Fruit fly (Drosophila melanogaster) whole organism, pupa: Measurements from ENCODE around the gene Cyp40.

Source experiments
- CG10348 ChIP-seq: fragments of 200-800 bp; sonication (Bioruptor generic); IDR thresholded peaks from 2 replicates; pipeline ENCODE4 v1.3.6; 2022; ENCODE audit warnings: missing biosample characterization, missing genetic modification characterization
- CG12605 ChIP-seq: fragments of 200-800 bp; sonication (Bioruptor generic); IDR thresholded peaks from 2 replicates; pipeline ENCODE4 v1.3.6; 2022; ENCODE audit warnings: missing biosample characterization, missing genetic modification characterization
- CG13204 ChIP-seq: fragments of 200-800 bp; sonication (Bioruptor generic); optimal IDR thresholded peaks from 2 replicates; lab custom pipeline; 2018; ENCODE audit warnings: missing biosample characterization, mild to moderate bottlenecking, missing genetic modification characterization, moderate library complexity
- CG14655 ChIP-seq: fragments of 200-800 bp; sonication (Bioruptor generic); optimal IDR thresholded peaks from 3 replicates; lab custom pipeline; 2017; ENCODE audit warnings: mild to moderate bottlenecking, missing biosample characterization, missing genetic modification reagents, missing genetic modification characterization
- CG15710 ChIP-seq: fragments of 200-800 bp; sonication (Bioruptor generic); optimal IDR thresholded peaks from 2 replicates; lab custom pipeline; 2018; ENCODE audit warnings: missing biosample characterization, mild to moderate bottlenecking, missing genetic modification characterization, moderate library complexity
- CG17806 ChIP-seq: fragments of 200-800 bp; sonication (Bioruptor generic); optimal IDR thresholded peaks from 2 replicates; lab custom pipeline; 2018; ENCODE audit warnings: missing biosample characterization, mild to moderate bottlenecking, missing genetic modification characterization, moderate library complexity
- CG32121 ChIP-seq: fragments of 200-800 bp; sonication (Bioruptor generic); IDR thresholded peaks from 2 replicates; pipeline ENCODE4 v1.3.6; 2022; ENCODE audit warnings: missing biosample characterization, missing genetic modification characterization
- CG34367 ChIP-seq: fragments of 200-800 bp; sonication (Bioruptor generic); optimal IDR thresholded peaks from 2 replicates; lab custom pipeline; 2018; ENCODE audit warnings: missing biosample characterization, mild to moderate bottlenecking, missing genetic modification characterization
- CG4496 ChIP-seq: fragments of 200-800 bp; sonication (Bioruptor generic); IDR thresholded peaks from 3 replicates; pipeline ENCODE4 v1.3.6; 2022; ENCODE audit warnings: missing biosample characterization, missing genetic modification characterization
- CG8159 ChIP-seq: fragments of 200-800 bp; sonication (Bioruptor generic); optimal IDR thresholded peaks from 3 replicates; lab custom pipeline; 2018; ENCODE audit warnings: missing biosample characterization, mild to moderate bottlenecking, missing genetic modification characterization, moderate library complexity
- CG8301 ChIP-seq: fragments of 200-800 bp; sonication (Bioruptor generic); optimal IDR thresholded peaks from 2 replicates; lab custom pipeline; 2018; ENCODE audit warnings: missing biosample characterization, mild to moderate bottlenecking, missing genetic modification characterization
- CG9948 ChIP-seq: fragments of 200-800 bp; sonication (Bioruptor generic); optimal IDR thresholded peaks from 2 replicates; lab custom pipeline; 2018; ENCODE audit warnings: missing biosample characterization, mild to moderate bottlenecking, missing genetic modification characterization, moderate library complexity
- D1 ChIP-seq: fragments of 200-800 bp; sonication (Bioruptor generic); optimal IDR thresholded peaks from 2 replicates; lab custom pipeline; 2018; ENCODE audit warnings: missing biosample characterization, mild to moderate bottlenecking, missing genetic modification characterization, moderate library complexity
- EcR ChIP-seq: fragments of 200-800 bp; sonication (Bioruptor generic); optimal IDR thresholded peaks from 3 replicates; lab custom pipeline; 2019; ENCODE audit warnings: missing biosample characterization, missing genetic modification characterization, mild to moderate bottlenecking, moderate library complexity, missing genetic modification reagents
- Ets98B ChIP-seq: fragments of 200-800 bp; sonication (Bioruptor generic); IDR thresholded peaks from 2 replicates; pipeline ENCODE4 v1.3.6; 2022; ENCODE audit warnings: missing biosample characterization, missing genetic modification characterization
- Pif1A ChIP-seq: fragments of 200-800 bp; sonication (Bioruptor generic); optimal IDR thresholded peaks from 3 replicates; lab custom pipeline; 2016; ENCODE audit warnings: missing biosample characterization, missing genetic modification characterization
- Pif1B ChIP-seq: fragments of 200-800 bp; sonication (Bioruptor generic); optimal IDR thresholded peaks from 3 replicates; lab custom pipeline; 2016; ENCODE audit warnings: missing biosample characterization, missing genetic modification characterization
- Snoo ChIP-seq: fragments of 200-800 bp; sonication (Bioruptor generic); optimal IDR thresholded peaks from 3 replicates; lab custom pipeline; 2017; ENCODE audit warnings: missing biosample characterization, mild to moderate bottlenecking, missing genetic modification characterization, inconsistent platforms
- fd96Ca ChIP-seq: fragments of 200-800 bp; sonication (Bioruptor generic); IDR thresholded peaks from 3 replicates; pipeline ENCODE4 v1.3.6; 2022; ENCODE audit warnings: missing biosample characterization, missing genetic modification characterization
- gl ChIP-seq: fragments of 200-800 bp; sonication (Bioruptor generic); optimal IDR thresholded peaks from 2 replicates; lab custom pipeline; 2018; ENCODE audit warnings: missing biosample characterization, mild to moderate bottlenecking, missing genetic modification characterization
- rn ChIP-seq: fragments of 200-800 bp; sonication (Bioruptor generic); IDR thresholded peaks from 2 replicates; pipeline ENCODE4 v1.3.6; 2022; ENCODE audit warnings: missing biosample characterization, missing genetic modification characterization

The Cyp40 gene

dm6 chr3L:9677260-9677659, 48.8 kb downstream of the Cyp40 start:
- no peak for TF ChIP-seq rn (GFP tag; lab: Robert Waterston, UW)
- no peak for TF ChIP-seq gl (tag; lab: Kevin White, UChicago)
- TF ChIP-seq CG14655 (GFP tag; lab: Kevin White, UChicago), result no peak
- TF ChIP-seq CG9948 (tag; lab: Kevin White, UChicago), result no peak
- TF ChIP-seq CG34367, result no peak

DNA sequence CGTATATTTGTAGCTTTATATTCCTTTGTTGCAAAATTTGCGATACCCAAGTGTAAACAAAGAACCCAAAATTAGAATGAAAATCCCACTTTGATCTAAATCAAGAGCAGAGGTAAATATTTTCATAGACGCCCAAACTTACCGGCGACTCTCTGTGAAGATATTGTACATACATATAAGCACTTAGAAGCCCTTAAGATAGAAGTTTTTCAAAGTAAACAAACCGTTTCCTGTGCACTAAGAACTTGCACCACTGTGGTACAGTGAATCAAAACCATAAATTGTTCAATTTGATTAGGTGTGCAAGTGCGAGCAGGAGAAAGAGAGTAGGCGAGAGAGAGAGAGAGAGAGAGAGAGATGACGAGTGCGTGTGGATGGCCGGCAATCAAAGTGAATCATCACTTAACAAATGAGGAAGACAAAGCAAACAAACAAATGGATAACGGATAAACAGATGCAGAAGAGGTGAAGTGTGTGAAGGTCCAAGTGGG, 49.6 kb downstream of the Cyp40 start:
- TF ChIP-seq rn (GFP tag; lab: Robert Waterston, UW) (no peak), CG10348 (no peak), CG13204 (no peak), EcR (GFP tag; lab: Kevin White, UChicago) (peak; percentile 85), CG15710 (no peak), CG8159 (tag; lab: Kevin White, UChicago) (no peak), CG32121 (GFP tag; lab: Robert Waterston, UW) (no peak), CG4496 (GFP tag; lab: Robert Waterston, UW) (no peak), CG8301 (tag; lab: Kevin White, UChicago) (peak; percentile 16), Ets98B (GFP tag; lab: Robert Waterston, UW) (no peak), fd96Ca (GFP tag; lab: Robert Waterston, UW) (no peak), D1 (no peak), CG12605 (no peak), CG9948 (tag; lab: Kevin White, UChicago) (no peak), Pif1B (GFP tag; lab: Kevin White, UChicago) (peak; percentile 20), CG17806 (tag; lab: Kevin White, UChicago) (peak; percentile 3), CG14655 (GFP tag; lab: Kevin White, UChicago) (no peak), CG34367 (no peak), Pif1A (GFP tag; lab: Kevin White, UChicago) (peak; percentile 43), Snoo (no peak)

DNA sequence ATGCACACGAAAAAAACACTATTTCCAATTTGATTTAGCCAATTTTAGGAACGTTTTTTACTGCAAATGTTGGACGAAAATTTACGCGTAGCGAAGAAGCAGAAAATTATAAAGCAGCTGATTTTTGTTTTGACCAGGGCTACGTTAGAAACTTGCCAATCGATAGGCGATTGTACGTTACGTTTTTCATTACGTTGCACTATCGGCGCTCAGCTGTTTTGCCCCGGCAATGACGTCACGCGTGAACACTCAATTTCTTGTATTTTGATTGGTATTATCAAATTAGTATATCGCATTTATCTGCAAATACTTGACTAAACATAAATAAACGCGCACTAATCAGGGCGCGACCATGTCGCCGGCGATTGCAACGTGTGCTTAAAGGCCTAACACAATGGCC, 50.5 kb downstream of the Cyp40 start, which contains the start of the genes fry and CG16717:
fry (minus strand) TSS at position 110 of the 400 bp plus-strand sequence.
CG16717 (plus strand) TSS at position 208 of the 400 bp plus-strand sequence.
- TF ChIP-seq EcR (GFP tag; lab: Kevin White, UChicago) (no peak), CG8301 (tag; lab: Kevin White, UChicago) (no peak), CG17806 (tag; lab: Kevin White, UChicago) (no peak), CG12605 (no peak), CG14655 (GFP tag; lab: Kevin White, UChicago) (no peak), CG13204 (no peak), gl (tag; lab: Kevin White, UChicago) (no peak), D1 (no peak), rn (GFP tag; lab: Robert Waterston, UW) (no peak), CG10348 (no peak), CG4496 (GFP tag; lab: Robert Waterston, UW) (no peak), CG32121 (GFP tag; lab: Robert Waterston, UW) (no peak), Pif1B (GFP tag; lab: Kevin White, UChicago) (no peak), CG15710 (no peak), CG8159 (tag; lab: Kevin White, UChicago) (no peak), Ets98B (GFP tag; lab: Robert Waterston, UW) (no peak), Pif1A (GFP tag; lab: Kevin White, UChicago) (no peak), fd96Ca (GFP tag; lab: Robert Waterston, UW) (no peak), CG9948 (tag; lab: Kevin White, UChicago) (no peak)

DNA sequence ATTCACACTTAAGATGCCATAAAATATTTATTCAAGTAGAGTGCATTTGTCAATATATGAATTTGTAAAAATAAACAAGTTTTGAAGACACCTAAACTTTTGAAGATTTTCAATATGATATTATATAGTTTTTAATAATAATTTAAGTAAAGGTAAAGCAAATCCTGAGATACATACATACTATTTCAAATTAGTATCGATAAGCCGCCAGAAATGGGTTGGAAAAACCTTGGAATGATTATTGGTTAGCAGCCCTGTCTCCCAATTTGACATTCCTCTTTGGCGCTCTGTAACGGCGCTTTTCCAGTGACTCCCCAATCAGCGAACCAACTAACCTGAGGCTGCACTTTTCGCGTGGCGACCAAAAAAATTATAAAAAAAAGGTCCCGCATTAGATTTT, 52.5 kb downstream of the Cyp40 start, which contains the start of gene alphaTub67C:
alphaTub67C (plus strand) TSS at position 301 of the 400 bp plus-strand sequence.
- TF ChIP-seq CG4496 (GFP tag; lab: Robert Waterston, UW) (no peak), D1 (no peak), rn (GFP tag; lab: Robert Waterston, UW) (no peak), CG14655 (GFP tag; lab: Kevin White, UChicago) (no peak), Pif1B (GFP tag; lab: Kevin White, UChicago) (no peak), CG34367 (no peak), CG15710 (no peak), CG10348 (no peak), CG32121 (GFP tag; lab: Robert Waterston, UW) (no peak)
- TF ChIP-seq, all 21 proteins: peak for 0
